Worm (Caenorhabditis elegans) whole organism, L1 larva: ENCODE results near the gene ZK418.5.

Experiments
- ama-1 ChIP-seq: fragments of 150-350 bp; optimal IDR thresholded peaks from 2 replicates; lab custom pipeline; 2014
- blmp-1 ChIP-seq: fragments of 150-350 bp; optimal IDR thresholded peaks from 2 replicates; lab custom pipeline; 2014; ENCODE audit warnings: missing biosample characterization, missing genetic modification characterization
- ceh-82 ChIP-seq, 3 experiments: fragments of 150-350 bp in 1 of 3; sonication (generic microtip) in 2 of 3; optimal IDR thresholded peaks; 2 replicates each; lab custom pipeline; 2014 to 2017; ENCODE audit warnings: missing biosample characterization in 3 of 3, missing genetic modification characterization in 3 of 3
- ces-1 ChIP-seq: fragments of 150-350 bp; optimal IDR thresholded peaks from 2 replicates; lab custom pipeline; 2014; ENCODE audit warnings: missing biosample characterization, missing genetic modification reagents, missing genetic modification characterization
- dpl-1 ChIP-seq, 3 experiments: fragments of 150-350 bp in 2 of 3; sonication (generic microtip) in 1 of 3; optimal IDR thresholded peaks; 2 replicates each; lab custom pipeline; 2014 to 2017; ENCODE audit warnings: missing biosample characterization in 3 of 3, missing genetic modification characterization in 3 of 3, missing genetic modification reagents in 3 of 3
- efl-3 ChIP-seq: fragments of 200-800 bp; sonication (Bioruptor generic); optimal IDR thresholded peaks from 2 replicates; lab custom pipeline; 2018; ENCODE audit warnings: mild to moderate bottlenecking, missing genetic modification characterization, missing compliant biosample characterization
- lin-39 ChIP-seq: fragments of 150-350 bp; optimal IDR thresholded peaks from 2 replicates; lab custom pipeline; 2014; ENCODE audit warnings: missing biosample characterization, missing genetic modification reagents, missing genetic modification characterization
- mep-1 ChIP-seq: fragments of 150-350 bp; optimal IDR thresholded peaks from 2 replicates; lab custom pipeline; 2014; ENCODE audit warnings: missing biosample characterization, missing genetic modification characterization
- nhr-77 ChIP-seq: fragments of 150-350 bp; optimal IDR thresholded peaks from 2 replicates; lab custom pipeline; 2014; ENCODE audit warnings: missing biosample characterization, missing genetic modification characterization
- nhr-90 ChIP-seq: sonication (generic microtip); optimal IDR thresholded peaks from 2 replicates; lab custom pipeline; 2016; ENCODE audit warnings: mild to moderate bottlenecking, missing genetic modification characterization, missing compliant biosample characterization; ENCODE audit not compliant: poor library complexity
- swsn-7 ChIP-seq: sonication (generic microtip); optimal IDR thresholded peaks from 2 replicates; lab custom pipeline; 2016; ENCODE audit warnings: missing genetic modification characterization, missing compliant biosample characterization
- unc-130 ChIP-seq: fragments of 150-350 bp; optimal IDR thresholded peaks from 2 replicates; lab custom pipeline; 2017; ENCODE audit warnings: missing biosample characterization, missing genetic modification characterization, inconsistent platforms
- unc-62 ChIP-seq: fragments of 150-350 bp; optimal IDR thresholded peaks from 2 replicates; lab custom pipeline; 2014; ENCODE audit warnings: missing biosample characterization, missing genetic modification reagents, missing genetic modification characterization
- ztf-11 ChIP-seq, 2 experiments: sonication (generic microtip); optimal IDR thresholded peaks; 2 replicates each; lab custom pipeline; 2016 to 2017; ENCODE audit warnings: missing genetic modification characterization in 2 of 2, missing biosample characterization in 1 of 2, missing compliant biosample characterization in 1 of 2

- TF ChIP-seq dpl-1 (GFP tag; optimal IDR thresholded peaks at IDR 0.05; lab: Kevin White, UChicago) (no peak), unc-62 (GFP tag; lab: Kevin White, UChicago) (no peak), ces-1 (GFP tag; lab: Kevin White, UChicago) (no peak), ztf-11 (tag; optimal IDR thresholded peaks at IDR 0.05; lab: Kevin White, UChicago) (no peak), unc-130 (tag; lab: Kevin White, UChicago) (no peak), nhr-90 (tag; lab: Kevin White, UChicago) (no peak), mep-1 (tag; lab: Kevin White, UChicago) (no peak), ceh-82 (tag; optimal IDR thresholded peaks at IDR 0.05; lab: Kevin White, UChicago) (no peak), swsn-7 (no peak), nhr-77 (tag; lab: Kevin White, UChicago) (no peak), lin-39 (tag; lab: Kevin White, UChicago) (no peak), ama-1 (lab: Kevin White, UChicago) (no peak), blmp-1 (tag; lab: Kevin White, UChicago) (no peak), efl-3 (GFP tag; lab: Kevin White, UChicago) (no peak)
Observed at ce11 chrIII:7101814-7102477, 28.3 kb upstream of the ZK418.5 start.
